Fruit fly (Drosophila melanogaster) whole organism, prepupa: ENCODE results near the gene CG15563.

ENCODE experiments used
- CG10631 ChIP-seq: fragments of 200-800 bp; sonication (Bioruptor generic); optimal IDR thresholded peaks from 2 replicates; lab custom pipeline; 2016; ENCODE audit warnings: missing biosample characterization, missing genetic modification characterization
- CG11294 ChIP-seq: fragments of 200-800 bp; sonication (Bioruptor generic); IDR thresholded peaks from 2 replicates; pipeline ENCODE4 v1.3.6; 2022; ENCODE audit warnings: missing biosample characterization, missing genetic modification characterization
- CG11762 ChIP-seq: fragments of 200-800 bp; sonication (Bioruptor generic); optimal IDR thresholded peaks from 3 replicates; lab custom pipeline; 2016; ENCODE audit warnings: missing biosample characterization, missing genetic modification characterization; ENCODE audit not compliant: insufficient read depth
- CG11902 ChIP-seq: fragments of 200-800 bp; sonication (Bioruptor generic); optimal IDR thresholded peaks from 3 replicates; lab custom pipeline; 2016; ENCODE audit warnings: missing biosample characterization, missing genetic modification characterization
- CG1621 ChIP-seq: fragments of 200-800 bp; sonication (Bioruptor generic); optimal IDR thresholded peaks from 3 replicates; lab custom pipeline; 2018; ENCODE audit warnings: missing biosample characterization, mild to moderate bottlenecking, missing genetic modification characterization
- CG16779 ChIP-seq: fragments of 200-800 bp; sonication (Bioruptor generic); optimal IDR thresholded peaks from 3 replicates; lab custom pipeline; 2017; ENCODE audit warnings: missing biosample characterization, mild to moderate bottlenecking, missing genetic modification characterization
- CG3032 ChIP-seq: fragments of 200-800 bp; optimal IDR thresholded peaks from 2 replicates; lab custom pipeline; 2019; ENCODE audit warnings: missing biosample characterization, mild to moderate bottlenecking, missing genetic modification characterization, moderate library complexity
- CG31627 ChIP-seq: fragments of 200-800 bp; sonication (Bioruptor generic); optimal IDR thresholded peaks from 3 replicates; lab custom pipeline; 2016; ENCODE audit warnings: missing biosample characterization, missing genetic modification characterization
- CG32006 ChIP-seq: fragments of 200-800 bp; sonication (Bioruptor generic); optimal IDR thresholded peaks from 3 replicates; lab custom pipeline; 2017; ENCODE audit warnings: missing biosample characterization, mild to moderate bottlenecking, missing genetic modification characterization
- CG34406 ChIP-seq: fragments of 200-800 bp; sonication (Bioruptor generic); optimal IDR thresholded peaks from 3 replicates; lab custom pipeline; 2016; ENCODE audit warnings: missing biosample characterization, missing genetic modification characterization
- CG3919 ChIP-seq: fragments of 200-800 bp; sonication (Bioruptor generic); optimal IDR thresholded peaks from 3 replicates; lab custom pipeline; 2016; ENCODE audit warnings: missing biosample characterization, missing genetic modification characterization
- CG4318 ChIP-seq: fragments of 200-800 bp; sonication (Bioruptor generic); optimal IDR thresholded peaks from 3 replicates; lab custom pipeline; 2017; ENCODE audit warnings: missing biosample characterization, mild to moderate bottlenecking, missing genetic modification characterization
- CG6163 ChIP-seq: fragments of 200-800 bp; sonication (Bioruptor generic); IDR thresholded peaks from 3 replicates; pipeline ENCODE4 v1.3.6; 2022; ENCODE audit warnings: missing biosample characterization, missing genetic modification characterization
- CG6276 ChIP-seq: fragments of 200-800 bp; sonication (Bioruptor generic); optimal IDR thresholded peaks from 2 replicates; lab custom pipeline; 2017; ENCODE audit warnings: missing biosample characterization, mild to moderate bottlenecking, missing genetic modification characterization
- CG6808 ChIP-seq: fragments of 200-800 bp; sonication (Bioruptor generic); optimal IDR thresholded peaks from 3 replicates; lab custom pipeline; 2017; ENCODE audit warnings: missing biosample characterization, missing genetic modification characterization, mild to moderate bottlenecking, moderate library complexity, missing genetic modification reagents
- CG6854 ChIP-seq: fragments of 200-800 bp; sonication (Bioruptor generic); optimal IDR thresholded peaks from 2 replicates; lab custom pipeline; 2017; ENCODE audit warnings: missing biosample characterization, mild to moderate bottlenecking, missing genetic modification characterization
- CG7368 ChIP-seq: fragments of 200-800 bp; sonication (Bioruptor generic); optimal IDR thresholded peaks from 3 replicates; lab custom pipeline; 2016; ENCODE audit warnings: missing biosample characterization, missing genetic modification characterization
- CG8319 ChIP-seq: fragments of 200-800 bp; sonication (Bioruptor generic); optimal IDR thresholded peaks from 3 replicates; lab custom pipeline; 2016; ENCODE audit warnings: missing biosample characterization, missing genetic modification characterization
- CG8632 ChIP-seq: fragments of 200-800 bp; sonication (Bioruptor generic); optimal IDR thresholded peaks from 3 replicates; lab custom pipeline; 2016; ENCODE audit warnings: missing biosample characterization, missing genetic modification characterization
- Eip78C ChIP-seq: fragments of 200-800 bp; sonication (Bioruptor generic); peaks from one replicate; lab custom pipeline; 2016; ENCODE audit warnings: missing biosample characterization, missing genetic modification characterization
- Ets96B ChIP-seq: fragments of 200-800 bp; optimal IDR thresholded peaks from 2 replicates; lab custom pipeline; 2019; ENCODE audit warnings: missing biosample characterization, mild to moderate bottlenecking, missing genetic modification characterization, moderate library complexity
- Hr38 ChIP-seq: sonication (Bioruptor generic); optimal IDR thresholded peaks from 2 replicates; lab custom pipeline; 2016; ENCODE audit warnings: missing biosample characterization, missing genetic modification characterization
- Hr4 ChIP-seq: fragments of 200-800 bp; sonication (Bioruptor generic); optimal IDR thresholded peaks from 3 replicates; lab custom pipeline; 2016; ENCODE audit warnings: missing biosample characterization, missing genetic modification characterization
- Lpt ChIP-seq: fragments of 200-800 bp; sonication (Bioruptor generic); optimal IDR thresholded peaks from 3 replicates; lab custom pipeline; 2016; ENCODE audit warnings: missing biosample characterization, missing genetic modification characterization
- OdsH ChIP-seq: fragments of 200-800 bp; sonication (Bioruptor generic); optimal IDR thresholded peaks from 3 replicates; lab custom pipeline; 2016; ENCODE audit warnings: missing biosample characterization, missing genetic modification characterization
- Smox ChIP-seq: fragments of 200-800 bp; sonication (Bioruptor generic); optimal IDR thresholded peaks from 3 replicates; lab custom pipeline; 2016; ENCODE audit warnings: missing biosample characterization, missing genetic modification characterization
- Sox14 ChIP-seq: fragments of 200-800 bp; sonication (Bioruptor generic); optimal IDR thresholded peaks from 3 replicates; lab custom pipeline; 2016; ENCODE audit warnings: missing biosample characterization, missing genetic modification characterization
- Sox15 ChIP-seq: fragments of 200-800 bp; sonication (Bioruptor generic); optimal IDR thresholded peaks from 3 replicates; lab custom pipeline; 2016; ENCODE audit warnings: missing biosample characterization, missing genetic modification characterization
- achi ChIP-seq: fragments of 200-800 bp; sonication (Bioruptor generic); optimal IDR thresholded peaks from 3 replicates; lab custom pipeline; 2016; ENCODE audit warnings: missing biosample characterization, missing genetic modification characterization
- cyc ChIP-seq: fragments of 200-800 bp; sonication (Bioruptor generic); optimal IDR thresholded peaks from 3 replicates; lab custom pipeline; 2016; ENCODE audit warnings: missing biosample characterization, missing genetic modification characterization
- dsx ChIP-seq: fragments of 200-800 bp; optimal IDR thresholded peaks from 3 replicates; lab custom pipeline; 2019; ENCODE audit warnings: missing biosample characterization, mild to moderate bottlenecking, missing genetic modification characterization, moderate library complexity; ENCODE audit not compliant: poor library complexity, severe bottlenecking
- eg ChIP-seq: fragments of 200-800 bp; sonication (Bioruptor generic); IDR thresholded peaks from 3 replicates; pipeline ENCODE4 v1.3.6; 2022; ENCODE audit warnings: missing biosample characterization, missing genetic modification characterization
- esn ChIP-seq: fragments of 200-800 bp; sonication (Bioruptor generic); optimal IDR thresholded peaks from 2 replicates; lab custom pipeline; 2016; ENCODE audit warnings: missing biosample characterization, mild to moderate bottlenecking, missing genetic modification characterization, moderate library complexity
- fd59A ChIP-seq: fragments of 200-800 bp; sonication (Bioruptor generic); optimal IDR thresholded peaks from 2 replicates; lab custom pipeline; 2017; ENCODE audit warnings: missing biosample characterization, mild to moderate bottlenecking, missing genetic modification characterization, missing genetic modification reagents
- fd85E ChIP-seq: fragments of 200-800 bp; sonication (Bioruptor generic); optimal IDR thresholded peaks from 3 replicates; lab custom pipeline; 2016; ENCODE audit warnings: missing biosample characterization, missing genetic modification characterization
- spab ChIP-seq: fragments of 200-800 bp; sonication (Bioruptor generic); optimal IDR thresholded peaks from 2 replicates; lab custom pipeline; 2017; ENCODE audit warnings: missing biosample characterization, mild to moderate bottlenecking, missing genetic modification characterization, missing genetic modification reagents
- svp ChIP-seq: fragments of 200-800 bp; sonication (Bioruptor generic); peaks from one replicate; lab custom pipeline; 2016; ENCODE audit warnings: missing biosample characterization, missing genetic modification characterization
- topi ChIP-seq: fragments of 200-800 bp; sonication (Bioruptor generic); optimal IDR thresholded peaks from 3 replicates; lab custom pipeline; 2016; ENCODE audit warnings: missing biosample characterization, missing genetic modification characterization
- vri ChIP-seq: fragments of 200-800 bp; sonication (Bioruptor generic); optimal IDR thresholded peaks from 3 replicates; lab custom pipeline; 2016; ENCODE audit warnings: missing biosample characterization, mild to moderate bottlenecking, missing genetic modification characterization

The CG15563 gene

dm6 chr3R:31225043-31225681 lies 7.0 kb downstream of the CG15563 start (continued):
- TF ChIP-seq CG16779 (tag; lab: Kevin White, UChicago) (no peak), topi (GFP tag; lab: Kevin White, UChicago) (peak; percentile 72), CG32006 (GFP tag; lab: Kevin White, UChicago) (no peak), CG1621 (no peak), vri (GFP tag; lab: Kevin White, UChicago) (peak; percentile 94), Lpt (peak; percentile 40), CG11902 (peak; percentile 28), CG6854 (GFP tag; lab: Kevin White, UChicago) (peak; percentile 39), Eip78C (GFP tag; lab: Kevin White, UChicago) (peak; percentile 89)

- TF ChIP-seq CG32006 (GFP tag; lab: Kevin White, UChicago), result no peak
- no peak for TF ChIP-seq CG4318
- no peak for TF ChIP-seq fd59A (GFP tag; lab: Kevin White, UChicago)
- no peak for TF ChIP-seq CG6808 (GFP tag; lab: Kevin White, UChicago)
- TF ChIP-seq svp (GFP tag; lab: Kevin White, UChicago), result peak; percentile 98
- peak; percentile 46 for TF ChIP-seq Eip78C (GFP tag; lab: Kevin White, UChicago)
- 0 out of 3 replicates have a peak, but pooled peaks have one; percentile 33 for TF ChIP-seq CG6163 (GFP tag; lab: Robert Waterston, UW)
Observed at dm6 chr3R:31223971-31224860, 7.9 kb downstream of the CG15563 start.

- TF ChIP-seq CG1621 (no peak), Sox15 (GFP tag; lab: Kevin White, UChicago) (no peak), topi (GFP tag; lab: Kevin White, UChicago) (no peak)
Observed at dm6 chr3R:31222890-31223569, 9.1 kb downstream of the CG15563 start.

- TF ChIP-seq CG1621 (peak; percentile 40), svp (GFP tag; lab: Kevin White, UChicago) (peak; percentile 81), CG6854 (GFP tag; lab: Kevin White, UChicago) (no peak), esn (GFP tag; lab: Kevin White, UChicago) (peak; percentile 79), CG8632 (GFP tag; lab: Kevin White, UChicago) (peak; percentile 57), CG8319 (GFP tag; lab: Kevin White, UChicago) (peak; percentile 42), Hr4 (GFP tag; lab: Kevin White, UChicago) (peak; percentile 74), CG3919 (GFP tag; lab: Kevin White, UChicago) (peak; percentile 60), spab (GFP tag; lab: Kevin White, UChicago) (peak; percentile 41), dsx (GFP tag; lab: Kevin White, UChicago) (peak; percentile 65), CG34406 (GFP tag; lab: Kevin White, UChicago) (peak; percentile 47), Sox15 (GFP tag; lab: Kevin White, UChicago) (peak; percentile 48), CG11294 (GFP tag; lab: Robert Waterston, UW) (no peak), CG11762 (no peak), Sox14 (GFP tag; lab: Kevin White, UChicago) (peak; percentile 72), cyc (peak; percentile 61), eg (GFP tag; lab: Robert Waterston, UW) (no peak), fd59A (GFP tag; lab: Kevin White, UChicago) (peak; percentile 64), CG10631 (peak; percentile 62), Ets96B (peak; percentile 66), OdsH (GFP tag; lab: Kevin White, UChicago) (peak; percentile 71), Smox (peak; percentile 72), achi (peak; percentile 62), topi (GFP tag; lab: Kevin White, UChicago) (peak; percentile 64), Hr38 (GFP tag; lab: Kevin White, UChicago) (no peak), CG7368 (GFP tag; lab: Kevin White, UChicago) (peak; percentile 43), CG3032 (peak; percentile 15), fd85E (no peak), CG6276 (GFP tag; lab: Kevin White, UChicago) (peak; percentile 32), CG31627 (GFP tag; lab: Kevin White, UChicago) (peak; percentile 78), CG4318 (no peak)
Observed at dm6 chr3R:31222125-31222889, 9.8 kb downstream of the CG15563 start.
